Fruit fly (Drosophila melanogaster) whole organism, embryonic: ENCODE results near the gene Snx21.
A peak's percentile ranks its signal among the peaks of the same experiment; 100 is the strongest.

Source experiments
- Abd-B ChIP-seq: fragments of 200-800 bp; sonication (Bioruptor generic); optimal IDR thresholded peaks from 2 replicates; lab custom pipeline; 2018; ENCODE audit warnings: missing biosample characterization, mild to moderate bottlenecking, missing genetic modification characterization, moderate library complexity
- Aef1 ChIP-seq: fragments of 200-800 bp; sonication (Bioruptor generic); IDR thresholded peaks from 3 replicates; pipeline ENCODE4 v1.3.6; 2022; ENCODE audit warnings: missing biosample characterization, missing genetic modification characterization
- CG10462 ChIP-seq: fragments of 200-800 bp; sonication (Bioruptor generic); optimal IDR thresholded peaks from 2 replicates; lab custom pipeline; 2016; ENCODE audit warnings: missing biosample characterization, missing genetic modification characterization
- CG11560 ChIP-seq: fragments of 200-800 bp; sonication (Bioruptor generic); IDR thresholded peaks from 3 replicates; pipeline ENCODE4 v1.3.6; 2022; ENCODE audit warnings: missing biosample characterization, missing genetic modification characterization
- CG12071 ChIP-seq: fragments of 200-800 bp; sonication (Bioruptor generic); optimal IDR thresholded peaks from 3 replicates; lab custom pipeline; 2018; ENCODE audit warnings: missing biosample characterization, mild to moderate bottlenecking, missing genetic modification characterization
- CG15011 ChIP-seq: fragments of 200-800 bp; sonication (Bioruptor generic); optimal IDR thresholded peaks from 3 replicates; lab custom pipeline; 2018; ENCODE audit warnings: missing biosample characterization, mild to moderate bottlenecking, missing genetic modification characterization
- CG1603 ChIP-seq: fragments of 200-800 bp; sonication (Bioruptor generic); optimal IDR thresholded peaks from 2 replicates; lab custom pipeline; 2019; ENCODE audit warnings: missing biosample characterization, mild to moderate bottlenecking, missing genetic modification characterization, moderate library complexity
- CG1647 ChIP-seq: fragments of 200-800 bp; sonication (Bioruptor generic); optimal IDR thresholded peaks from 3 replicates; lab custom pipeline; 2016; ENCODE audit warnings: missing biosample characterization, missing genetic modification characterization
- CG2120 ChIP-seq: fragments of 200-800 bp; sonication (Bioruptor generic); optimal IDR thresholded peaks from 3 replicates; lab custom pipeline; 2016; ENCODE audit warnings: missing biosample characterization, missing genetic modification characterization
- CG3065 ChIP-seq: fragments of 200-800 bp; sonication (Bioruptor generic); optimal IDR thresholded peaks from 2 replicates; lab custom pipeline; 2016; ENCODE audit warnings: missing biosample characterization, missing genetic modification characterization
- CG7786 ChIP-seq: fragments of 200-800 bp; sonication (Bioruptor generic); optimal IDR thresholded peaks from 2 replicates; lab custom pipeline; 2016; ENCODE audit warnings: missing biosample characterization, missing genetic modification characterization
- CG7839 ChIP-seq: fragments of 200-800 bp; sonication (Bioruptor generic); optimal IDR thresholded peaks from 3 replicates; lab custom pipeline; 2018; ENCODE audit warnings: missing biosample characterization, mild to moderate bottlenecking, missing genetic modification characterization, moderate library complexity
- CG8281 ChIP-seq: fragments of 200-800 bp; sonication (Bioruptor generic); optimal IDR thresholded peaks from 2 replicates; lab custom pipeline; 2018; ENCODE audit warnings: missing biosample characterization, mild to moderate bottlenecking, missing genetic modification characterization, moderate library complexity
- CG8765 ChIP-seq: fragments of 200-800 bp; sonication (Bioruptor generic); IDR thresholded peaks from 2 replicates; pipeline ENCODE4 v1.3.6; 2022; ENCODE audit warnings: missing biosample characterization, missing genetic modification characterization
- CG8924 ChIP-seq: fragments of 200-800 bp; optimal IDR thresholded peaks from 3 replicates; lab custom pipeline; 2019; ENCODE audit warnings: missing biosample characterization, mild to moderate bottlenecking, missing genetic modification characterization, moderate library complexity
- CG8944 ChIP-seq: fragments of 200-800 bp; sonication (Bioruptor generic); optimal IDR thresholded peaks from 3 replicates; lab custom pipeline; 2016; ENCODE audit warnings: missing biosample characterization, missing genetic modification characterization
- CG9876 ChIP-seq: fragments of 200-800 bp; sonication (Bioruptor generic); optimal IDR thresholded peaks from 2 replicates; lab custom pipeline; 2016; ENCODE audit warnings: missing biosample characterization, missing genetic modification characterization
- Chrac-16 ChIP-seq: fragments of 200-800 bp; sonication (Bioruptor generic); optimal IDR thresholded peaks from 3 replicates; lab custom pipeline; 2016; ENCODE audit warnings: missing biosample characterization, missing genetic modification characterization
- Dll ChIP-seq: fragments of 200-800 bp; sonication (Bioruptor generic); IDR thresholded peaks from 4 replicates; pipeline ENCODE4 v1.3.6; 2022; ENCODE audit warnings: missing biosample characterization, missing genetic modification characterization; ENCODE audit not compliant: partially characterized antibody
- E2f1 ChIP-seq: fragments of 200-800 bp; sonication (Bioruptor generic); IDR thresholded peaks from 2 replicates; pipeline ENCODE4 v1.3.6; 2022; ENCODE audit warnings: missing biosample characterization, missing genetic modification characterization
- E2f2 ChIP-seq: fragments of 200-800 bp; sonication (Bioruptor generic); IDR thresholded peaks from 2 replicates; pipeline ENCODE4 v1.3.6; 2022; ENCODE audit warnings: missing biosample characterization, missing genetic modification characterization
- Ets65A ChIP-seq: fragments of 200-800 bp; sonication (Bioruptor generic); peaks from one replicate; lab custom pipeline; 2016; ENCODE audit warnings: missing biosample characterization, missing genetic modification characterization
- MESR4 ChIP-seq: fragments of 200-800 bp; sonication (Bioruptor generic); optimal IDR thresholded peaks from 2 replicates; lab custom pipeline; 2018; ENCODE audit warnings: missing biosample characterization, mild to moderate bottlenecking, missing genetic modification characterization, moderate library complexity
- NK7.1 ChIP-seq: fragments of 200-800 bp; sonication (Bioruptor generic); optimal IDR thresholded peaks from 3 replicates; lab custom pipeline; 2016; ENCODE audit warnings: missing biosample characterization, missing genetic modification characterization
- Usf ChIP-seq: fragments of 200-800 bp; sonication (Bioruptor generic); optimal IDR thresholded peaks from 2 replicates; lab custom pipeline; 2017; ENCODE audit warnings: missing genotype, missing biosample characterization, missing genetic modification characterization
- ara ChIP-seq: fragments of 200-800 bp; sonication (Bioruptor generic); IDR thresholded peaks from 2 replicates; pipeline ENCODE4 v1.3.6; 2022; ENCODE audit warnings: missing biosample characterization, missing genetic modification characterization
- bab2 ChIP-seq: fragments of 200-800 bp; sonication (Bioruptor generic); optimal IDR thresholded peaks from 2 replicates; lab custom pipeline; 2016; ENCODE audit warnings: missing biosample characterization, missing genetic modification characterization
- btn ChIP-seq: fragments of 200-800 bp; sonication (Bioruptor generic); optimal IDR thresholded peaks from 2 replicates; lab custom pipeline; 2016; ENCODE audit warnings: missing biosample characterization, missing genetic modification characterization
- corto ChIP-seq: fragments of 200-800 bp; sonication (Bioruptor generic); optimal IDR thresholded peaks from 2 replicates; lab custom pipeline; 2016; ENCODE audit warnings: missing biosample characterization, mild to moderate bottlenecking, missing genetic modification characterization, moderate library complexity
- da ChIP-seq: fragments of 200-800 bp; sonication (Bioruptor generic); optimal IDR thresholded peaks from 2 replicates; lab custom pipeline; 2016; ENCODE audit warnings: missing biosample characterization, missing genetic modification characterization
- danr ChIP-seq: fragments of 200-800 bp; sonication (Bioruptor generic); IDR thresholded peaks from 2 replicates; pipeline ENCODE4 v1.3.6; 2022; ENCODE audit warnings: missing biosample characterization, missing genetic modification characterization
- dmrt99B ChIP-seq: fragments of 200-800 bp; sonication (Bioruptor generic); optimal IDR thresholded peaks from 2 replicates; lab custom pipeline; 2018; ENCODE audit warnings: missing biosample characterization, mild to moderate bottlenecking, missing genetic modification characterization, moderate library complexity
- gsb-n ChIP-seq: fragments of 200-800 bp; sonication (Bioruptor generic); optimal IDR thresholded peaks from 3 replicates; lab custom pipeline; 2018; ENCODE audit warnings: missing biosample characterization, mild to moderate bottlenecking, missing genetic modification characterization
- gt ChIP-seq: fragments of 200-800 bp; sonication (Bioruptor generic); IDR thresholded peaks from 2 replicates; pipeline ENCODE4 v1.3.6; 2022; ENCODE audit warnings: missing biosample characterization, missing genetic modification characterization
- hth ChIP-seq: fragments of >200 bp; optimal IDR thresholded peaks from 2 replicates; lab custom pipeline; 2017; ENCODE audit warnings: inconsistent platforms
- jigr1 ChIP-seq: fragments of 200-800 bp; sonication (Bioruptor generic); IDR thresholded peaks from 3 replicates; pipeline ENCODE4 v1.3.6; 2022; ENCODE audit warnings: missing biosample characterization, missing genetic modification characterization
- lab ChIP-seq: fragments of 200-800 bp; sonication (Bioruptor generic); optimal IDR thresholded peaks from 3 replicates; lab custom pipeline; 2017; ENCODE audit warnings: missing biosample characterization, missing genetic modification characterization, mild to moderate bottlenecking, moderate library complexity, missing genetic modification reagents
- lmd ChIP-seq: fragments of 200-800 bp; sonication (Bioruptor generic); IDR thresholded peaks from 2 replicates; pipeline ENCODE4 v1.3.6; 2022; ENCODE audit warnings: missing biosample characterization, missing genetic modification characterization
- p53 ChIP-seq: fragments of 200-800 bp; sonication (Bioruptor generic); optimal IDR thresholded peaks from 2 replicates; lab custom pipeline; 2016; ENCODE audit warnings: missing biosample characterization, missing genetic modification characterization
- pita ChIP-seq: fragments of 200-800 bp; sonication (Bioruptor generic); optimal IDR thresholded peaks from 2 replicates; lab custom pipeline; 2017; ENCODE audit warnings: missing biosample characterization, mild to moderate bottlenecking, missing genetic modification characterization
- pros ChIP-seq: fragments of 200-800 bp; sonication (Bioruptor generic); optimal IDR thresholded peaks from 3 replicates; lab custom pipeline; 2019; ENCODE audit warnings: missing biosample characterization, mild to moderate bottlenecking, missing genetic modification characterization, moderate library complexity
- seq ChIP-seq: fragments of 200-800 bp; sonication (Bioruptor generic); IDR thresholded peaks from 2 replicates; pipeline ENCODE4 v1.3.6; 2022; ENCODE audit warnings: missing biosample characterization, missing genetic modification characterization
- shn ChIP-seq: fragments of 200-800 bp; sonication (Bioruptor generic); optimal IDR thresholded peaks from 3 replicates; lab custom pipeline; 2016; ENCODE audit warnings: missing biosample characterization, missing genetic modification characterization
- sob ChIP-seq: fragments of 200-800 bp; sonication (Bioruptor generic); IDR thresholded peaks from 2 replicates; pipeline ENCODE4 v1.3.6; 2022; ENCODE audit warnings: missing biosample characterization, missing genetic modification characterization
- stwl ChIP-seq: fragments of 200-800 bp; sonication (Bioruptor generic); optimal IDR thresholded peaks from 3 replicates; lab custom pipeline; 2018; ENCODE audit warnings: missing biosample characterization, mild to moderate bottlenecking, missing genetic modification characterization, moderate library complexity
- sug ChIP-seq: fragments of 200-800 bp; optimal IDR thresholded peaks from 2 replicates; lab custom pipeline; 2019; ENCODE audit warnings: missing biosample characterization, mild to moderate bottlenecking, missing genetic modification characterization, moderate library complexity
- trem ChIP-seq: fragments of 200-800 bp; optimal IDR thresholded peaks from 3 replicates; lab custom pipeline; 2019; ENCODE audit warnings: missing biosample characterization, mild to moderate bottlenecking, missing genetic modification characterization, moderate library complexity
- tup ChIP-seq: fragments of 200-800 bp; sonication (Bioruptor generic); optimal IDR thresholded peaks from 2 replicates; lab custom pipeline; 2016; ENCODE audit warnings: missing biosample characterization, mild to moderate bottlenecking, missing genetic modification characterization, moderate library complexity
- unpg ChIP-seq: fragments of 200-800 bp; sonication (Bioruptor generic); optimal IDR thresholded peaks from 3 replicates; lab custom pipeline; 2018; ENCODE audit warnings: missing biosample characterization, mild to moderate bottlenecking, missing genetic modification characterization, moderate library complexity
- vfl ChIP-seq: fragments of 200-800 bp; sonication (Bioruptor generic); optimal IDR thresholded peaks from 2 replicates; lab custom pipeline; 2016; ENCODE audit warnings: missing biosample characterization, missing genetic modification characterization

Snx21 gene

dm6 chr2L:2765659-2766373, at the start of gene Snx21, which contains the start of gene aph-1 (continued):
- TF ChIP-seq CG7839 (tag; lab: Kevin White, UChicago) (peak; percentile 96), CG15011 (peak; percentile 85), vfl (GFP tag; lab: Kevin White, UChicago) (peak; percentile 88), CG1647 (GFP tag; lab: Kevin White, UChicago) (peak; percentile 81), E2f2 (peak; percentile 75), CG1603 (peak; percentile 73), unpg (GFP tag; lab: Kevin White, UChicago) (peak; percentile 94), CG8944 (peak; percentile 91), hth (lab: Kevin White, UChicago) (no peak), p53 (GFP tag; lab: Kevin White, UChicago) (peak; percentile 77), trem (tag; lab: Kevin White, UChicago) (peak; percentile 87), NK7.1 (peak; percentile 63), danr (GFP tag; lab: Robert Waterston, UW) (peak; percentile 83), Usf (peak; percentile 83), CG8765 (peak; percentile 75), CG8924 (tag; lab: Kevin White, UChicago) (peak; percentile 94), da (GFP tag; lab: Kevin White, UChicago) (peak; percentile 52), CG8281 (tag; lab: Kevin White, UChicago) (peak; percentile 80), btn (GFP tag; lab: Kevin White, UChicago) (peak; percentile 60), Chrac-16 (peak; percentile 93), Aef1 (GFP tag; lab: Robert Waterston, UW) (peak; percentile 88), seq (GFP tag; lab: Robert Waterston, UW) (peak; percentile 87), pita (no peak), CG7786 (peak; percentile 90), CG9876 (GFP tag; lab: Kevin White, UChicago) (peak; percentile 82), CG12071 (GFP tag; lab: Kevin White, UChicago) (peak; percentile 63), CG3065 (peak; percentile 51), MESR4 (peak; percentile 56), sob (GFP tag; lab: Robert Waterston, UW) (peak; percentile 90), CG11560 (tag; lab: Robert Waterston, UW) (peak; percentile 81; the same call in 2 of the 3 replicates), lab (GFP tag; lab: Kevin White, UChicago) (peak; percentile 95), stwl (tag; lab: Kevin White, UChicago) (peak; percentile 46), tup (GFP tag; lab: Kevin White, UChicago) (peak; percentile 76), Abd-B (GFP tag; lab: Kevin White, UChicago) (peak; percentile 93), shn (GFP tag; lab: Kevin White, UChicago) (peak; percentile 93), pros (GFP tag; lab: Kevin White, UChicago) (peak; percentile 46), gsb-n (peak; percentile 90), CG2120 (GFP tag; lab: Kevin White, UChicago) (peak; percentile 94), Ets65A (GFP tag; lab: Kevin White, UChicago) (peak; percentile 97), ara (GFP tag; lab: Robert Waterston, UW) (peak; percentile 74), E2f1 (GFP tag; lab: Robert Waterston, UW) (peak; percentile 89), CG10462 (GFP tag; lab: Kevin White, UChicago) (peak; percentile 78), dmrt99B (tag; lab: Kevin White, UChicago) (peak; percentile 94), gt (GFP tag; lab: Robert Waterston, UW) (peak; percentile 72), Dll (GFP tag; lab: Robert Waterston, UW) (no peak), corto (GFP tag; lab: Kevin White, UChicago) (peak; percentile 90), lmd (peak; percentile 91), bab2 (peak; percentile 89), jigr1 (GFP tag; lab: Robert Waterston, UW) (peak; percentile 77; the same call in 2 of the 3 replicates), sug (tag; lab: Kevin White, UChicago) (peak; percentile 92)
